Fruit fly (Drosophila melanogaster): ENCODE results near the gene CG5151.

CG5151 gene

dm6 chr3L:16203236-16203635, 38.7 kb upstream of the CG5151 start (continued):
- no peak for TF ChIP-seq TFAM (GFP tag; optimal IDR thresholded peaks at IDR 0.05)
- peak; percentile 85 for TF ChIP-seq cwo (GFP tag; optimal IDR thresholded peaks at IDR 0.05)
- peak; percentile 79 for TF ChIP-seq Dip3 (GFP tag; optimal IDR thresholded peaks at IDR 0.05)
- TF ChIP-seq CG14014 (GFP tag; IDR thresholded peaks at IDR 0.05) = peak; percentile 88
- peak; percentile 47 for TF ChIP-seq CG6854 (GFP tag; optimal IDR thresholded peaks at IDR 0.05)
- peak; percentile 69 for TF ChIP-seq ara (GFP tag; IDR thresholded peaks at IDR 0.05)
- peak; percentile 64; the same call in 1 of the 2 replicates for TF ChIP-seq ap (GFP tag; IDR thresholded peaks at IDR 0.05)
- TF ChIP-seq HmgD (GFP tag; optimal IDR thresholded peaks at IDR 0.05) = peak; percentile 6
- TF ChIP-seq NC2α (GFP tag; optimal IDR thresholded peaks at IDR 0.05) = no peak
- peak; percentile 38 for TF ChIP-seq CG9876 (GFP tag; optimal IDR thresholded peaks at IDR 0.05)
- TF ChIP-seq tap (tag; optimal IDR thresholded peaks at IDR 0.05) = peak; percentile 80
- TF ChIP-seq CG4404 (GFP tag; IDR thresholded peaks at IDR 0.05) = peak; percentile 53
- TF ChIP-seq ash1 (GFP tag; optimal IDR thresholded peaks at IDR 0.05) = peak; percentile 26
- TF ChIP-seq Hr78 (GFP tag; optimal IDR thresholded peaks at IDR 0.05) = no peak
- no peak for TF ChIP-seq unc-4 (GFP tag; IDR thresholded peaks at IDR 0.05; ENCODE audit: partially characterized antibody)
- TF ChIP-seq CG31441 (GFP tag; IDR thresholded peaks at IDR 0.05) = peak; percentile 53
- peak; percentile 81 for TF ChIP-seq NfI (GFP tag; optimal IDR thresholded peaks at IDR 0.05)
- TF ChIP-seq her (GFP tag; optimal IDR thresholded peaks at IDR 0.05) = peak; percentile 68
- TF ChIP-seq fu2 (GFP tag; optimal IDR thresholded peaks at IDR 0.05) = peak; percentile 70
- peak; percentile 16 for TF ChIP-seq gcm (GFP tag; optimal IDR thresholded peaks at IDR 0.05)
- TF ChIP-seq ato (GFP tag; IDR thresholded peaks at IDR 0.05; ENCODE audit: partially characterized antibody) = no peak
- TF ChIP-seq fd96Cb (tag; optimal IDR thresholded peaks at IDR 0.05) = peak; percentile 68
- peak; percentile 30 for TF ChIP-seq corto (GFP tag; optimal IDR thresholded peaks at IDR 0.05)
- no peak; the same call in 1 of the 2 replicates for TF ChIP-seq CG11247 (GFP tag; IDR thresholded peaks at IDR 0.05)
- TF ChIP-seq tgo (GFP tag; IDR thresholded peaks at IDR 0.05) = peak; percentile 84
- peak; percentile 84 for TF ChIP-seq CG3847 (GFP tag; IDR thresholded peaks at IDR 0.05)
- no peak; the same call in 2 of the 3 replicates for TF ChIP-seq CG11456 (GFP tag; IDR thresholded peaks at IDR 0.05)
- peak; percentile 52; the same call in 1 of the 2 replicates for TF ChIP-seq wor (GFP tag; IDR thresholded peaks at IDR 0.05)
- peak; percentile 81 for TF ChIP-seq unpg (GFP tag; optimal IDR thresholded peaks at IDR 0.05)
- TF ChIP-seq CG4707 (GFP tag; optimal IDR thresholded peaks at IDR 0.05) = no peak
- peak; percentile 24 for TF ChIP-seq Nf-YB (GFP tag; optimal IDR thresholded peaks at IDR 0.05)
- TF ChIP-seq CG12942 (GFP tag; optimal IDR thresholded peaks at IDR 0.05) = peak; percentile 27
- peak; percentile 79 to 88 for TF ChIP-seq Pdp1 (GFP tag; optimal IDR thresholded peaks at IDR 0.05)
- TF ChIP-seq bcd (GFP tag; optimal IDR thresholded peaks at IDR 0.05) = peak; percentile 84
- TF ChIP-seq CG9797 (GFP tag; optimal IDR thresholded peaks at IDR 0.05) = no peak
- TF ChIP-seq Fer3 (tag; optimal IDR thresholded peaks at IDR 0.05) = peak; percentile 91
- TF ChIP-seq mam (GFP tag; optimal IDR thresholded peaks at IDR 0.05) = peak; percentile 91
- TF ChIP-seq Dll (GFP tag; IDR thresholded peaks at IDR 0.05; ENCODE audit: partially characterized antibody) = no peak
- peak; percentile 38 for TF ChIP-seq CG8388 (GFP tag; optimal IDR thresholded peaks at IDR 0.05)
- TF ChIP-seq NK7.1 (GFP tag; optimal IDR thresholded peaks at IDR 0.05) = peak; percentile 27
- TF ChIP-seq lov (optimal IDR thresholded peaks at IDR 0.05) = no peak
- TF ChIP-seq lov (GFP tag; IDR thresholded peaks at IDR 0.05) = no peak; the same call in 2 of the 3 replicates
- peak; percentile 80 for TF ChIP-seq PHDP (tag; optimal IDR thresholded peaks at IDR 0.05)
- TF ChIP-seq Kr (GFP tag; optimal IDR thresholded peaks at IDR 0.05) = no peak
- peak; percentile 63 for TF ChIP-seq pum (GFP tag; optimal IDR thresholded peaks at IDR 0.05)
- peak; percentile 73 for TF ChIP-seq Awh (GFP tag; IDR thresholded peaks at IDR 0.05)
- no peak for TF ChIP-seq Lhr (GFP tag; optimal IDR thresholded peaks at IDR 0.05)
- peak; percentile 78 for TF ChIP-seq Sox102F (GFP tag; optimal IDR thresholded peaks at IDR 0.05)
- no peak for TF ChIP-seq sima (GFP tag; optimal IDR thresholded peaks at IDR 0.05)
- TF ChIP-seq shn (GFP tag; optimal IDR thresholded peaks at IDR 0.05) = peak; percentile 73
